Worm (Caenorhabditis elegans) whole organism, L3 larva: ENCODE results near the gene K02E10.7.

Experiments
- ama-1 ChIP-seq: fragments of 150-350 bp; optimal IDR thresholded peaks from 2 replicates; lab custom pipeline; 2018
- ceh-28 ChIP-seq: fragments of 150-350 bp; optimal IDR thresholded peaks from 2 replicates; lab custom pipeline; 2014; ENCODE audit warnings: missing biosample characterization, missing genetic modification reagents, missing genetic modification characterization
- nhr-23 ChIP-seq: fragments of 150-350 bp; optimal IDR thresholded peaks from 2 replicates; lab custom pipeline; 2014; ENCODE audit warnings: missing biosample characterization, missing genetic modification reagents, missing genetic modification characterization
- skn-1 ChIP-seq: fragments of 150-350 bp; optimal IDR thresholded peaks from 2 replicates; lab custom pipeline; 2014; ENCODE audit warnings: missing biosample characterization, missing genetic modification characterization

DNA sequence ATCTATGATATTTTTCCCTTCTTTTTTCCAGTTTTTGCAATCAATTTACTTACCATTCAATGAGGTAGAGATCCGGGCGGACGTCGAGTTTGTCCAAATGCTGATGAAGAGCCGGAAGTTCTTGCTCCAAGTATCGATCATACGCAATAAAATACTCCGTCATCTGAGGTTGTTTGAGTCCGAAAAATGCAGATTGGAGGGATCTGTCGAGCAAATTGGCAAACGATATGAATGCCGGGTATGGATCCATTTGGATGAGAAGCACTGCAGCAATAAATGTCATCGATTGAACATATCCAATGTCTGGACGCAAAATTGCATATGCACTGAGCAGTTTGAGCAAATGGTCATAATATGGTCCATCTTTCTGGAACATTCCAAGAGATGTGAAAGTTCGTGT, 18.8 kb upstream of the K02E10.7 start:
- no peak for TF ChIP-seq skn-1 (tag; lab: Kevin White, UChicago)
- no peak for TF ChIP-seq ama-1 (lab: Kevin White, UChicago)
- no peak for TF ChIP-seq nhr-23 (tag; lab: Kevin White, UChicago)
- no peak for TF ChIP-seq ceh-28 (tag; lab: Kevin White, UChicago)
